Worm (Caenorhabditis elegans) whole organism, L4/young adult: ENCODE measurements around the gene clec-130.

ENCODE experiments used
- W03F9.2 ChIP-seq: fragments of 150-350 bp; optimal IDR thresholded peaks from 2 replicates; lab custom pipeline; 2014; ENCODE audit warnings: missing biosample characterization, missing genetic modification characterization
- dao-5 ChIP-seq: sonication (generic microtip); optimal IDR thresholded peaks from 2 replicates; lab custom pipeline; 2016; ENCODE audit warnings: missing genotype, missing genetic modification characterization, moderate library complexity, missing compliant biosample characterization
- him-1 ChIP-seq: sonication (generic microtip); optimal IDR thresholded peaks from 2 replicates; lab custom pipeline; 2016; ENCODE audit warnings: missing genotype, missing genetic modification reagents, missing genetic modification characterization, missing compliant biosample characterization

DNA sequence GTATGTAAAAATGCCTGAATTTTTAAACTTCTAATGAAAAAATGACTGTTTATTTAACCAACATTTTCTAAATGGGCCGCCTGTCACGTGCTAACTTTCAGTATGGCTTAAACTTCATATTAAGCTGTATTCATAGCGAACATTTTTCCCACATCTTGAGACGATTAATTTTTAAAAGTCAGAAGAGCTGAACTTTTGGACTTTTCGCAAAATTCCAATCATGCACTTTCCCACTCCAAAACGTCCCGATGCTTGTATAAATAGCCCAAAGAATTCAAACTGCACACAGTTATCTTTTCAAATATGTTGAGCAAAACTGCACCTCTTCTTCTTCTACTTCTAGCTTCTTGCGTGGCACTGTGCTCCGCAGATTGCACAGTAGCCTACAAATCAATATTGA lies 3.4 kb downstream of the clec-130 start, which contains the start of gene clec-132:
- TF ChIP-seq W03F9.2 (tag; lab: Kevin White, UChicago) = no peak
- TF ChIP-seq him-1 = no peak
- TF ChIP-seq dao-5 (tag; lab: Kevin White, UChicago) = no peak
